Worm (Caenorhabditis elegans) whole organism, young adult: ENCODE measurements around the gene cwp-3.
A peak's percentile ranks its signal among the peaks of the same experiment; 100 is the strongest.

Experiments
- B0336.3 ChIP-seq: fragments of 200-800 bp; sonication (Bioruptor generic); IDR thresholded peaks from 2 replicates; pipeline ENCODE4 v1.3.6; 2022; ENCODE audit warnings: missing genetic modification characterization, missing compliant biosample characterization
- F22D6.2 ChIP-seq: sonication (generic microtip); optimal IDR thresholded peaks from 2 replicates; lab custom pipeline; 2016; ENCODE audit warnings: mild to moderate bottlenecking, missing genetic modification characterization, missing compliant biosample characterization
- F57A8.1 ChIP-seq: fragments of 200-800 bp; sonication (Bioruptor generic); optimal IDR thresholded peaks from 2 replicates; lab custom pipeline; 2018; ENCODE audit warnings: mild to moderate bottlenecking, missing genetic modification characterization, moderate library complexity, missing compliant biosample characterization
- F57C9.4 ChIP-seq: sonication (generic microtip); optimal IDR thresholded peaks from 2 replicates; lab custom pipeline; 2017; ENCODE audit warnings: mild to moderate bottlenecking, missing genetic modification characterization, missing compliant biosample characterization
- T07F8.4 ChIP-seq: sonication (generic microtip); optimal IDR thresholded peaks from 2 replicates; lab custom pipeline; 2016; ENCODE audit warnings: mild to moderate bottlenecking, missing genetic modification characterization, moderate library complexity, missing compliant biosample characterization
- T26A5.8 ChIP-seq: sonication (generic microtip); optimal IDR thresholded peaks from 2 replicates; lab custom pipeline; 2016; ENCODE audit warnings: missing genetic modification characterization, missing compliant biosample characterization
- Y56A3A.18 ChIP-seq: fragments of 200-800 bp; sonication (Bioruptor generic); IDR thresholded peaks from 2 replicates; pipeline ENCODE4 v1.3.6; 2022; ENCODE audit warnings: missing genetic modification reagents, missing genetic modification characterization, missing compliant biosample characterization
- Y79H2A.3 ChIP-seq: fragments of 200-800 bp; sonication (Bioruptor generic); conservative IDR thresholded peaks from 2 replicates; pipeline ENCODE4 v1.3.6; 2022; ENCODE audit warnings: missing genetic modification reagents, missing genetic modification characterization, missing compliant biosample characterization
- ZK185.1 ChIP-seq: sonication (generic microtip); optimal IDR thresholded peaks from 2 replicates; lab custom pipeline; 2016; ENCODE audit warnings: mild to moderate bottlenecking, missing genetic modification characterization, missing compliant biosample characterization; ENCODE audit not compliant: poor library complexity, severe bottlenecking
- akir-1 ChIP-seq: fragments of 200-800 bp; sonication (Bioruptor generic); optimal IDR thresholded peaks from 2 replicates; lab custom pipeline; 2018; ENCODE audit warnings: mild to moderate bottlenecking, missing genetic modification characterization, moderate library complexity, missing compliant biosample characterization
- atf-7 ChIP-seq: sonication (generic microtip); optimal IDR thresholded peaks from 2 replicates; lab custom pipeline; 2017; ENCODE audit warnings: mild to moderate bottlenecking, missing genetic modification characterization, missing compliant biosample characterization
- bed-1 ChIP-seq: fragments of 200-800 bp; sonication (Bioruptor generic); IDR thresholded peaks from 2 replicates; pipeline ENCODE4 v1.3.6; 2022; ENCODE audit warnings: missing genetic modification reagents, missing genetic modification characterization, missing compliant biosample characterization
- ceh-40 ChIP-seq: fragments of 200-800 bp; sonication (Bioruptor generic); IDR thresholded peaks from 2 replicates; pipeline ENCODE4 v1.3.6; 2022; ENCODE audit warnings: missing genetic modification characterization, missing compliant biosample characterization
- ceh-79 ChIP-seq: sonication (generic microtip); optimal IDR thresholded peaks from 2 replicates; lab custom pipeline; 2017; ENCODE audit warnings: mild to moderate bottlenecking, missing genetic modification characterization, missing compliant biosample characterization
- chd-7 ChIP-seq: sonication (generic microtip); optimal IDR thresholded peaks from 2 replicates; lab custom pipeline; 2016; ENCODE audit warnings: mild to moderate bottlenecking, missing genetic modification characterization, moderate library complexity, missing compliant biosample characterization
- die-1 ChIP-seq: sonication (generic microtip); optimal IDR thresholded peaks from 2 replicates; lab custom pipeline; 2016; ENCODE audit warnings: missing genotype, mild to moderate bottlenecking, missing genetic modification characterization, missing compliant biosample characterization
- hrde-1 ChIP-seq: sonication (generic microtip); optimal IDR thresholded peaks from 2 replicates; lab custom pipeline; 2016; ENCODE audit warnings: missing genetic modification characterization, mild to moderate bottlenecking, missing compliant biosample characterization, moderate library complexity, missing genotype, missing genetic modification reagents, borderline replicate concordance
- let-526 ChIP-seq: fragments of 200-800 bp; sonication (Bioruptor generic); IDR thresholded peaks from 2 replicates; pipeline ENCODE4 v1.3.6; 2022; ENCODE audit warnings: missing genetic modification reagents, missing genetic modification characterization, missing compliant biosample characterization
- let-607 ChIP-seq, 2 experiments: fragments of 200-800 bp in 1 of 2; sonication (Bioruptor generic) in 1 of 2; sonication (generic microtip) in 1 of 2; optimal IDR thresholded peaks; 2 replicates each; lab custom pipeline; 2016 to 2018; ENCODE audit warnings: mild to moderate bottlenecking in 2 of 2, missing compliant biosample characterization in 2 of 2, missing genetic modification characterization in 2 of 2, moderate library complexity in 2 of 2, missing genotype in 1 of 2
- lin-35 ChIP-seq, 3 experiments: fragments of 150-350 bp in 2 of 3; sonication (generic microtip) in 1 of 3; optimal IDR thresholded peaks; 2 replicates each; lab custom pipeline; 2014 to 2018; ENCODE audit warnings: missing biosample characterization in 3 of 3, missing genetic modification characterization in 3 of 3, missing genetic modification reagents in 3 of 3
- nhr-80 ChIP-seq: sonication (generic microtip); optimal IDR thresholded peaks from 2 replicates; lab custom pipeline; 2016; ENCODE audit warnings: missing genetic modification characterization, missing compliant biosample characterization
- nhr-90 ChIP-seq: sonication (generic microtip); optimal IDR thresholded peaks from 2 replicates; lab custom pipeline; 2016; ENCODE audit warnings: missing genotype, mild to moderate bottlenecking, missing genetic modification characterization, missing compliant biosample characterization
- rcor-1 ChIP-seq: fragments of 200-800 bp; sonication (Bioruptor generic); IDR thresholded peaks from 2 replicates; pipeline ENCODE4 v1.3.6; 2022; ENCODE audit warnings: missing genetic modification reagents, missing genetic modification characterization, missing compliant biosample characterization
- rec-8 ChIP-seq, 2 experiments: sonication (generic microtip); optimal IDR thresholded peaks; 2 replicates each; lab custom pipeline; 2016; ENCODE audit warnings: mild to moderate bottlenecking in 2 of 2, missing genetic modification characterization in 2 of 2, missing genetic modification reagents in 2 of 2, missing genotype in 2 of 2, missing biosample characterization in 1 of 2, missing compliant biosample characterization in 1 of 2, moderate library complexity in 1 of 2
- rpc-1 ChIP-seq, 2 experiments: fragments of 150-350 bp in 1 of 2; sonication (generic microtip) in 1 of 2; optimal IDR thresholded peaks; 2 replicates each; lab custom pipeline; 2014 to 2018; ENCODE audit warnings: missing biosample characterization in 1 of 2, missing genetic modification characterization in 1 of 2, missing genetic modification reagents in 1 of 2, missing genotype in 1 of 2
- sdz-38 ChIP-seq: sonication (generic microtip); optimal IDR thresholded peaks from 2 replicates; lab custom pipeline; 2016; ENCODE audit warnings: missing genotype, missing genetic modification characterization, missing compliant biosample characterization
- snpc-1.1 ChIP-seq: sonication (generic microtip); optimal IDR thresholded peaks from 2 replicates; lab custom pipeline; 2017; ENCODE audit warnings: missing genetic modification characterization, mild to moderate bottlenecking, missing compliant biosample characterization, antibody characterized with exemption, moderate library complexity, missing genotype, missing genetic modification reagents; ENCODE audit not compliant: insufficient read depth
- snpc-1.3 ChIP-seq: sonication (generic microtip); optimal IDR thresholded peaks from 2 replicates; lab custom pipeline; 2017; ENCODE audit warnings: missing genetic modification characterization, mild to moderate bottlenecking, missing compliant biosample characterization, antibody characterized with exemption, moderate library complexity, missing genotype, missing genetic modification reagents; ENCODE audit not compliant: insufficient read depth
- sptf-2 ChIP-seq: fragments of 200-800 bp; sonication (Bioruptor generic); optimal IDR thresholded peaks from 2 replicates; lab custom pipeline; 2018; ENCODE audit warnings: mild to moderate bottlenecking, missing genetic modification characterization, missing compliant biosample characterization
- tbp1 ChIP-seq: fragments of 200-800 bp; sonication (Bioruptor generic); optimal IDR thresholded peaks from 2 replicates; lab custom pipeline; 2018; ENCODE audit warnings: mild to moderate bottlenecking, missing genetic modification characterization, missing compliant biosample characterization
- xnd-1 ChIP-seq: sonication (generic microtip); optimal IDR thresholded peaks from 2 replicates; lab custom pipeline; 2016; ENCODE audit warnings: missing genotype, missing genetic modification reagents, missing genetic modification characterization, missing compliant biosample characterization
- zim-3 ChIP-seq: sonication (generic microtip); optimal IDR thresholded peaks from 2 replicates; lab custom pipeline; 2017; ENCODE audit warnings: mild to moderate bottlenecking, missing genetic modification characterization, moderate library complexity, missing compliant biosample characterization
- ztf-6 ChIP-seq: fragments of 200-800 bp; sonication (Bioruptor generic); IDR thresholded peaks from 2 replicates; pipeline ENCODE4 v1.3.6; 2022; ENCODE audit warnings: missing genetic modification reagents, missing genetic modification characterization, missing compliant biosample characterization

Gene cwp-3

ce11 chrV:4881377-4881776 is 38.7 kb downstream of the cwp-3 start, which contains the start of gene str-32:
Gene str-32, minus strand, starts transcription at chrV:4881477.
- TF ChIP-seq ceh-40 (no peak), B0336.3 (no peak), let-607 (tag; optimal IDR thresholded peaks at IDR 0.05; lab: Kevin White, UChicago) (no peak), bed-1 (GFP tag; lab: Robert Waterston, UW) (no peak), sptf-2 (no peak), atf-7 (no peak), rpc-1 (optimal IDR thresholded peaks at IDR 0.05; lab: Kevin White, UChicago) (no peak), rpc-1 (tag; optimal IDR thresholded peaks at IDR 0.05; lab: Kevin White, UChicago) (no peak), akir-1 (no peak), xnd-1 (tag; lab: Kevin White, UChicago) (no peak), ZK185.1 (tag; lab: Kevin White, UChicago) (no peak), Y56A3A.18 (GFP tag; lab: Robert Waterston, UW) (no peak), rec-8 (tag; optimal IDR thresholded peaks at IDR 0.05; lab: Kevin White, UChicago) (no peak), ceh-79 (tag; lab: Kevin White, UChicago) (no peak), ztf-6 (no peak)

ce11 chrV:4884490-4884889 is 41.9 kb downstream of the cwp-3 start, which contains the start of gene T19H12.12:
Gene T19H12.12, plus strand, starts transcription at chrV:4884790.
- no peak for TF ChIP-seq F57C9.4 (tag; lab: Kevin White, UChicago)
- TF ChIP-seq let-526 (GFP tag; lab: Robert Waterston, UW) = no peak
- TF ChIP-seq zim-3 = no peak
- no peak for TF ChIP-seq Y56A3A.18 (GFP tag; lab: Robert Waterston, UW)
- TF ChIP-seq chd-7 (tag; lab: Kevin White, UChicago) = no peak
- TF ChIP-seq snpc-1.3 = no peak
- TF ChIP-seq rcor-1 (GFP tag; lab: Robert Waterston, UW) = no peak
- TF ChIP-seq tbp1 (GFP tag; lab: Kevin White, UChicago) = no peak
- no peak for TF ChIP-seq nhr-90 (tag; lab: Kevin White, UChicago)
- TF ChIP-seq T26A5.8 (tag; lab: Kevin White, UChicago) = no peak
- TF ChIP-seq Y79H2A.3 (GFP tag; lab: Robert Waterston, UW) = no peak

DNA sequence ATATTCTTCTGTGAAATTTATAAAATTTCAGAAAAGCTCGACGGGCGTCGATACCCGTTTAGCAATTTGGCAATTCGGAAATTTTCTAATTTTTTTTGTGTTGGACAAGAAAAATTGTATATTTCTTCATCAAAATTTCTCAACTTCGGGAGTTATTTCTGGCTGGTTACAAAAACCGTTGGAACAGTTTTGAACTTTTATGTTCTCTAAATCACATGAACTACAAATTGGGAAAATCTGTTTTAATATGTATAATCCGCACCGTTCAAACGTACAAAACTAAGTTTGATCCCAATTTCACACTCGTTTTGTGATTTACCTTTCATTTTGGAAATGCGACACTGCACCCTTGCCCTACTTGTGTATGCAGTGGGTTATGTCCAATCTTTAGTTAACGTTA is 42.7 kb downstream of the cwp-3 start, which contains the start of gene T19H12.3:
Gene T19H12.3 (plus strand): TSS at position 301 of the 400 bp plus-strand sequence.
- TF ChIP-seq snpc-1.1 (no peak), F22D6.2 (no peak), F57A8.1 (GFP tag; lab: Kevin White, UChicago) (no peak), sdz-38 (tag; lab: Kevin White, UChicago) (no peak), T07F8.4 (tag; lab: Kevin White, UChicago) (no peak), die-1 (tag; lab: Kevin White, UChicago) (no peak), ztf-6 (no peak), ZK185.1 (tag; lab: Kevin White, UChicago) (no peak), lin-35 (GFP tag; optimal IDR thresholded peaks at IDR 0.05; lab: Kevin White, UChicago) (no peak)

- TF ChIP-seq nhr-80 (tag; lab: Kevin White, UChicago) (peak; percentile 71), hrde-1 (tag; lab: Kevin White, UChicago) (no peak)
Measured at ce11 chrV:4889477-4889876, 46.8 kb downstream of the cwp-3 start, which contains the start of gene ugt-12. Gene ugt-12, minus strand, starts transcription at chrV:4889629.
